Fruit fly (Drosophila melanogaster) whole organism, embryonic: Measurements from ENCODE around the gene CG5498.

ENCODE experiments used
- CG11723 ChIP-seq: fragments of 200-800 bp; sonication (Bioruptor generic); optimal IDR thresholded peaks from 2 replicates; lab custom pipeline; 2017; ENCODE audit warnings: missing biosample characterization, mild to moderate bottlenecking, missing genetic modification characterization
- CG1792 ChIP-seq: fragments of 200-800 bp; sonication (Bioruptor generic); optimal IDR thresholded peaks from 2 replicates; lab custom pipeline; 2016; ENCODE audit warnings: missing biosample characterization, missing genetic modification characterization
- CG1832 ChIP-seq: fragments of 200-800 bp; sonication (Bioruptor generic); optimal IDR thresholded peaks from 2 replicates; lab custom pipeline; 2017; ENCODE audit warnings: missing biosample characterization, mild to moderate bottlenecking, missing genetic modification characterization, inconsistent platforms
- CG8359 ChIP-seq: fragments of 200-800 bp; sonication (Bioruptor generic); optimal IDR thresholded peaks from 2 replicates; lab custom pipeline; 2017; ENCODE audit warnings: missing biosample characterization, mild to moderate bottlenecking, missing genetic modification characterization, borderline replicate concordance
- CHES-1-like ChIP-seq: fragments of 200-800 bp; sonication (Bioruptor generic); optimal IDR thresholded peaks from 2 replicates; lab custom pipeline; 2016; ENCODE audit warnings: missing biosample characterization, missing genetic modification characterization
- Doc2 ChIP-seq: fragments of 200-800 bp; sonication (Bioruptor generic); IDR thresholded peaks from 2 replicates; pipeline ENCODE4 v1.3.6; 2022; ENCODE audit warnings: missing biosample characterization, missing genetic modification characterization
- Xrp1 ChIP-seq: fragments of 200-800 bp; sonication (Bioruptor generic); IDR thresholded peaks from 2 replicates; pipeline ENCODE4 v1.3.6; 2022; ENCODE audit warnings: missing biosample characterization, missing genetic modification characterization
- chif ChIP-seq, 2 experiments: fragments of 200-800 bp; sonication (Bioruptor generic); optimal IDR thresholded peaks; 3 replicates each; lab custom pipeline; 2016; ENCODE audit warnings: missing biosample characterization in 2 of 2, missing genetic modification characterization in 2 of 2
- dan ChIP-seq: fragments of 200-800 bp; sonication (Bioruptor generic); IDR thresholded peaks from 2 replicates; pipeline ENCODE4 v1.3.6; 2022; ENCODE audit warnings: missing biosample characterization, missing genetic modification characterization
- gfzf ChIP-seq: fragments of 200-800 bp; sonication (Bioruptor generic); optimal IDR thresholded peaks from 2 replicates; lab custom pipeline; 2016; ENCODE audit warnings: missing biosample characterization, mild to moderate bottlenecking, missing genetic modification characterization, moderate library complexity
- ham ChIP-seq: fragments of 200-800 bp; sonication (Bioruptor generic); IDR thresholded peaks from 2 replicates; pipeline ENCODE4 v1.3.6; 2022; ENCODE audit warnings: missing biosample characterization, missing genetic modification characterization
- wor ChIP-seq: fragments of 200-800 bp; sonication (Bioruptor generic); IDR thresholded peaks from 2 replicates; pipeline ENCODE4 v1.3.6; 2022; ENCODE audit warnings: missing biosample characterization, missing genetic modification characterization

DNA sequence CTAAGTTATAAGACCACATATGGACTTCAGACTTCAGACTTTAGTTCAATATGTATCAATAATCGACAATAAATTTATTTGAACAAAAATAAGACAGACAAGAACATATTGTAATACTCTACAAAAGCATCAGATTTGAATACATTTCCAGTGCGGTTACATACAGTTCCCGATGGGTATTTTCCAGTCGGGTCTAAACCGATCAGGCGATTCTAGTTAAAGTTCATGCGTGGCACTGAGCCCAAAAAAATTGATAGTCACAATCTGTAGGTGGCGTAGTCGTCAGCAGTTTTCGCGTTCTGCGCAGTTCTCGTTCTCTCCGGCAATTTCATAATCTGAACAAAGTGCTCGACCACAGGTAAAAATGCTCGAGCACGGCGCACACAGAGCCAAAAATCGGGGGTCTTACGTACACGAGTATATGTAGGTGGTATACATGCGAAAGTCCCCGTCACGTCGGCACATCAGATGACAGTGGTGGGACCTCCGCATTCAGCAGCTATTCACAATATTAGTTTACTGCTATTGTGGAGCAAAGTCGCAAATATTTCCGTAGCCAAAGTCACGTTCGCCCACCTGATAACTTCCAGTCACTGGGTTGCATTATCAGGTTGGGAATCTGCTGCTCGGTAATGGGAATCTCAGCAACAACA, 11.5 kb upstream of the CG5498 start:
- TF ChIP-seq Doc2 (GFP tag; lab: Robert Waterston, UW) = no peak
- TF ChIP-seq CG8359 (GFP tag; lab: Kevin White, UChicago) = no peak
- TF ChIP-seq CG1792 (GFP tag; lab: Kevin White, UChicago) = peak; percentile 25
- no peak for TF ChIP-seq ham
- TF ChIP-seq dan (GFP tag; lab: Robert Waterston, UW) = no peak
- no peak for TF ChIP-seq Xrp1 (GFP tag; lab: Robert Waterston, UW)
- TF ChIP-seq wor = no peak
- no peak for TF ChIP-seq CG1832
- peak in 1 of 2 experiments; percentile 2 for TF ChIP-seq chif (GFP tag; optimal IDR thresholded peaks at IDR 0.05; lab: Kevin White, UChicago)
- TF ChIP-seq CHES-1-like = no peak
- TF ChIP-seq CG11723 = no peak
- TF ChIP-seq gfzf (GFP tag; lab: Kevin White, UChicago) = no peak
